Fruit fly (Drosophila melanogaster): ENCODE results near the gene Kap-alpha3.
A peak's percentile ranks its signal among the peaks of the same experiment; 100 is the strongest.

Gene Kap-alpha3

dm6 chr3R:9532437-9533180, 44.9 kb downstream of the Kap-alpha3 start, which contains the start of gene by (continued):
- no peak for TF ChIP-seq CG7839 (tag; optimal IDR thresholded peaks at IDR 0.05)
- TF ChIP-seq Bgb (GFP tag; IDR thresholded peaks at IDR 0.05; ENCODE audit: partially characterized antibody): peak; percentile 25; the same call in 1 of the 2 replicates
- TF ChIP-seq CG3065 (GFP tag; optimal IDR thresholded peaks at IDR 0.05): no peak
- TF ChIP-seq Trl (optimal IDR thresholded peaks at IDR 0.05): peak in 1 of 2 experiments; percentile 75
- TF ChIP-seq Trl (GFP tag; optimal IDR thresholded peaks at IDR 0.05): no peak
- TF ChIP-seq insv (GFP tag; optimal IDR thresholded peaks at IDR 0.05): no peak
- TF ChIP-seq Ets65A (GFP tag): no peak
- TF ChIP-seq sug (tag; optimal IDR thresholded peaks at IDR 0.05): peak; percentile 52
- no peak for TF ChIP-seq tll (GFP tag; optimal IDR thresholded peaks at IDR 0.05)
- TF ChIP-seq CG17359 (tag; optimal IDR thresholded peaks at IDR 0.05): no peak
- TF ChIP-seq Adf1 (GFP tag; IDR thresholded peaks at IDR 0.05): peak; percentile 38; the same call in 1 of the 2 replicates
- no peak for TF ChIP-seq usp (GFP tag; optimal IDR thresholded peaks at IDR 0.05)
- no peak for TF ChIP-seq CG2199 (GFP tag; IDR thresholded peaks at IDR 0.05)
- TF ChIP-seq HLH4C (GFP tag; IDR thresholded peaks at IDR 0.05; ENCODE audit: partially characterized antibody): 0 out of 3 replicates have a peak, but pooled peaks have one; percentile 12
- TF ChIP-seq sob (GFP tag; IDR thresholded peaks at IDR 0.05): no peak
- no peak for TF ChIP-seq ab (GFP tag; optimal IDR thresholded peaks at IDR 0.05)
- no peak for TF ChIP-seq CG10462 (GFP tag; optimal IDR thresholded peaks at IDR 0.05)
- TF ChIP-seq CG13894 (tag; optimal IDR thresholded peaks at IDR 0.05): peak; percentile 19
- peak; percentile 38; the same call in 1 of the 2 replicates for TF ChIP-seq bbx (GFP tag; IDR thresholded peaks at IDR 0.05; ENCODE audit: partially characterized antibody)
- TF ChIP-seq abd-A (tag; optimal IDR thresholded peaks at IDR 0.05): peak; percentile 41
- TF ChIP-seq CG7556 (GFP tag; optimal IDR thresholded peaks at IDR 0.05): no peak
- TF ChIP-seq zen2 (GFP tag; IDR thresholded peaks at IDR 0.05; ENCODE audit: partially characterized antibody): peak; percentile 49; the same call in 1 of the 3 replicates
- no peak for TF ChIP-seq CG2202 (tag; optimal IDR thresholded peaks at IDR 0.05)
- TF ChIP-seq ssp (GFP tag; IDR thresholded peaks at IDR 0.05): no peak
- TF ChIP-seq schlank (tag; optimal IDR thresholded peaks at IDR 0.05): no peak
- peak; percentile 19 for TF ChIP-seq pfk (GFP tag; optimal IDR thresholded peaks at IDR 0.05)
- TF ChIP-seq Tbp (GFP tag; optimal IDR thresholded peaks at IDR 0.05): no peak
- TF ChIP-seq CG6689 (GFP tag; IDR thresholded peaks at IDR 0.05): no peak
- no peak for TF ChIP-seq CG4360 (GFP tag; IDR thresholded peaks at IDR 0.05)
- no peak for TF ChIP-seq sens-2 (GFP tag; IDR thresholded peaks at IDR 0.05)
- peak; percentile 83; the same call in 3 of the 4 replicates for TF ChIP-seq chinmo (GFP tag; IDR thresholded peaks at IDR 0.05; ENCODE audit: partially characterized antibody)
- no peak for TF ChIP-seq CG17612 (GFP tag; IDR thresholded peaks at IDR 0.05)
- peak; percentile 34; the same call in 1 of the 2 replicates for TF ChIP-seq CG13287 (GFP tag; IDR thresholded peaks at IDR 0.05; ENCODE audit: partially characterized antibody)
- TF ChIP-seq Deaf1 (tag; optimal IDR thresholded peaks at IDR 0.05): peak; percentile 51
- peak; percentile 47 for TF ChIP-seq cg (GFP tag; optimal IDR thresholded peaks at IDR 0.05)
- peak; percentile 8; the same call in 1 of the 2 replicates for TF ChIP-seq tna (GFP tag; IDR thresholded peaks at IDR 0.05; ENCODE audit: partially characterized antibody)
- TF ChIP-seq C15 (GFP tag; IDR thresholded peaks at IDR 0.05): no peak
- TF ChIP-seq chm (GFP tag; IDR thresholded peaks at IDR 0.05): peak; percentile 14; the same call in 1 of the 2 replicates
- TF ChIP-seq nerfin-1 (tag; optimal IDR thresholded peaks at IDR 0.05): no peak
- no peak for TF ChIP-seq btn (GFP tag; optimal IDR thresholded peaks at IDR 0.05)
- TF ChIP-seq z (GFP tag; IDR thresholded peaks at IDR 0.05): peak; percentile 58; the same call in 1 of the 3 replicates
- peak; percentile 60; the same call in 2 of the 3 replicates for TF ChIP-seq sr (GFP tag; IDR thresholded peaks at IDR 0.05)
- TF ChIP-seq unc-4 (GFP tag; IDR thresholded peaks at IDR 0.05; ENCODE audit: partially characterized antibody): 0 out of 2 replicates have a peak, but pooled peaks have one; percentile 17
- no peak for TF ChIP-seq ato (GFP tag; IDR thresholded peaks at IDR 0.05; ENCODE audit: partially characterized antibody)
- no peak for TF ChIP-seq CG8290 (GFP tag; optimal IDR thresholded peaks at IDR 0.05)
- TF ChIP-seq CG8290 (tag; optimal IDR thresholded peaks at IDR 0.05): peak in 1 of 2 experiments; percentile 35
- no peak; the same call in 2 of the 3 replicates for TF ChIP-seq otp (GFP tag; IDR thresholded peaks at IDR 0.05)
- TF ChIP-seq danr (GFP tag; IDR thresholded peaks at IDR 0.05): no peak
- no peak for TF ChIP-seq tup (GFP tag; optimal IDR thresholded peaks at IDR 0.05)

Measured in whole organism, embryonic.